Fruit fly (Drosophila melanogaster) whole organism, prepupa: ENCODE data around the gene Spn.

Experiments
- Blimp-1 ChIP-seq: fragments of 200-800 bp; sonication (Bioruptor generic); optimal IDR thresholded peaks from 3 replicates; lab custom pipeline; 2017; ENCODE audit warnings: missing biosample characterization, missing genetic modification characterization, mild to moderate bottlenecking, moderate library complexity, missing genetic modification reagents
- CG10631 ChIP-seq: fragments of 200-800 bp; sonication (Bioruptor generic); optimal IDR thresholded peaks from 2 replicates; lab custom pipeline; 2016; ENCODE audit warnings: missing biosample characterization, missing genetic modification characterization
- CG10669 ChIP-seq: fragments of 200-800 bp; sonication (Bioruptor generic); optimal IDR thresholded peaks from 3 replicates; lab custom pipeline; 2018; ENCODE audit warnings: missing biosample characterization, mild to moderate bottlenecking, missing genetic modification characterization, moderate library complexity
- CG11762 ChIP-seq: fragments of 200-800 bp; sonication (Bioruptor generic); optimal IDR thresholded peaks from 3 replicates; lab custom pipeline; 2016; ENCODE audit warnings: missing biosample characterization, missing genetic modification characterization; ENCODE audit not compliant: insufficient read depth
- CG11902 ChIP-seq: fragments of 200-800 bp; sonication (Bioruptor generic); optimal IDR thresholded peaks from 3 replicates; lab custom pipeline; 2016; ENCODE audit warnings: missing biosample characterization, missing genetic modification characterization
- CG1621 ChIP-seq: fragments of 200-800 bp; sonication (Bioruptor generic); optimal IDR thresholded peaks from 3 replicates; lab custom pipeline; 2018; ENCODE audit warnings: missing biosample characterization, mild to moderate bottlenecking, missing genetic modification characterization
- CG3032 ChIP-seq: fragments of 200-800 bp; optimal IDR thresholded peaks from 2 replicates; lab custom pipeline; 2019; ENCODE audit warnings: missing biosample characterization, mild to moderate bottlenecking, missing genetic modification characterization, moderate library complexity
- CG31627 ChIP-seq: fragments of 200-800 bp; sonication (Bioruptor generic); optimal IDR thresholded peaks from 3 replicates; lab custom pipeline; 2016; ENCODE audit warnings: missing biosample characterization, missing genetic modification characterization
- CG34406 ChIP-seq: fragments of 200-800 bp; sonication (Bioruptor generic); optimal IDR thresholded peaks from 3 replicates; lab custom pipeline; 2016; ENCODE audit warnings: missing biosample characterization, missing genetic modification characterization
- CG3919 ChIP-seq: fragments of 200-800 bp; sonication (Bioruptor generic); optimal IDR thresholded peaks from 3 replicates; lab custom pipeline; 2016; ENCODE audit warnings: missing biosample characterization, missing genetic modification characterization
- CG4318 ChIP-seq: fragments of 200-800 bp; sonication (Bioruptor generic); optimal IDR thresholded peaks from 3 replicates; lab custom pipeline; 2017; ENCODE audit warnings: missing biosample characterization, mild to moderate bottlenecking, missing genetic modification characterization
- CG6163 ChIP-seq: fragments of 200-800 bp; sonication (Bioruptor generic); IDR thresholded peaks from 3 replicates; pipeline ENCODE4 v1.3.6; 2022; ENCODE audit warnings: missing biosample characterization, missing genetic modification characterization
- CG6276 ChIP-seq: fragments of 200-800 bp; sonication (Bioruptor generic); optimal IDR thresholded peaks from 2 replicates; lab custom pipeline; 2017; ENCODE audit warnings: missing biosample characterization, mild to moderate bottlenecking, missing genetic modification characterization
- CG6792 ChIP-seq: fragments of 200-800 bp; sonication (Bioruptor generic); optimal IDR thresholded peaks from 3 replicates; lab custom pipeline; 2016; ENCODE audit warnings: missing biosample characterization, missing genetic modification characterization
- CG6808 ChIP-seq: fragments of 200-800 bp; sonication (Bioruptor generic); optimal IDR thresholded peaks from 3 replicates; lab custom pipeline; 2017; ENCODE audit warnings: missing biosample characterization, missing genetic modification characterization, mild to moderate bottlenecking, moderate library complexity, missing genetic modification reagents
- CG6854 ChIP-seq: fragments of 200-800 bp; sonication (Bioruptor generic); optimal IDR thresholded peaks from 2 replicates; lab custom pipeline; 2017; ENCODE audit warnings: missing biosample characterization, mild to moderate bottlenecking, missing genetic modification characterization
- CG7368 ChIP-seq: fragments of 200-800 bp; sonication (Bioruptor generic); optimal IDR thresholded peaks from 3 replicates; lab custom pipeline; 2016; ENCODE audit warnings: missing biosample characterization, missing genetic modification characterization
- CG8319 ChIP-seq: fragments of 200-800 bp; sonication (Bioruptor generic); optimal IDR thresholded peaks from 3 replicates; lab custom pipeline; 2016; ENCODE audit warnings: missing biosample characterization, missing genetic modification characterization
- CG8632 ChIP-seq: fragments of 200-800 bp; sonication (Bioruptor generic); optimal IDR thresholded peaks from 3 replicates; lab custom pipeline; 2016; ENCODE audit warnings: missing biosample characterization, missing genetic modification characterization
- CG9139 ChIP-seq: fragments of 200-800 bp; sonication (Bioruptor generic); optimal IDR thresholded peaks from 3 replicates; lab custom pipeline; 2017; ENCODE audit warnings: missing biosample characterization, mild to moderate bottlenecking, missing genetic modification characterization
- Eip75B ChIP-seq: fragments of 200-800 bp; sonication (Bioruptor generic); optimal IDR thresholded peaks from 3 replicates; lab custom pipeline; 2016; ENCODE audit warnings: missing biosample characterization, missing genetic modification characterization
- Eip78C ChIP-seq: fragments of 200-800 bp; sonication (Bioruptor generic); peaks from one replicate; lab custom pipeline; 2016; ENCODE audit warnings: missing biosample characterization, missing genetic modification characterization
- Eip93F ChIP-seq: fragments of 200-800 bp; sonication (Bioruptor generic); optimal IDR thresholded peaks from 2 replicates; lab custom pipeline; 2016; ENCODE audit warnings: missing biosample characterization, mild to moderate bottlenecking, missing genetic modification characterization
- Ets21C ChIP-seq: fragments of 200-800 bp; sonication (Bioruptor generic); optimal IDR thresholded peaks from 3 replicates; lab custom pipeline; 2016; ENCODE audit warnings: missing biosample characterization, missing genetic modification characterization
- Ets96B ChIP-seq: fragments of 200-800 bp; optimal IDR thresholded peaks from 2 replicates; lab custom pipeline; 2019; ENCODE audit warnings: missing biosample characterization, mild to moderate bottlenecking, missing genetic modification characterization, moderate library complexity
- Gug ChIP-seq: fragments of 200-800 bp; sonication (Bioruptor generic); IDR thresholded peaks from 2 replicates; pipeline ENCODE4 v1.3.6; 2022; ENCODE audit warnings: missing biosample characterization, missing genetic modification characterization
- Hr38 ChIP-seq: sonication (Bioruptor generic); optimal IDR thresholded peaks from 2 replicates; lab custom pipeline; 2016; ENCODE audit warnings: missing biosample characterization, missing genetic modification characterization
- Hr39 ChIP-seq: fragments of 200-800 bp; sonication (Bioruptor generic); optimal IDR thresholded peaks from 2 replicates; lab custom pipeline; 2016; ENCODE audit warnings: missing biosample characterization, missing genetic modification characterization
- Hr4 ChIP-seq: fragments of 200-800 bp; sonication (Bioruptor generic); optimal IDR thresholded peaks from 3 replicates; lab custom pipeline; 2016; ENCODE audit warnings: missing biosample characterization, missing genetic modification characterization
- Lpt ChIP-seq: fragments of 200-800 bp; sonication (Bioruptor generic); optimal IDR thresholded peaks from 3 replicates; lab custom pipeline; 2016; ENCODE audit warnings: missing biosample characterization, missing genetic modification characterization
- Met ChIP-seq: fragments of 200-800 bp; sonication (Bioruptor generic); optimal IDR thresholded peaks from 3 replicates; lab custom pipeline; 2016; ENCODE audit warnings: missing biosample characterization, missing genetic modification characterization
- OdsH ChIP-seq: fragments of 200-800 bp; sonication (Bioruptor generic); optimal IDR thresholded peaks from 3 replicates; lab custom pipeline; 2016; ENCODE audit warnings: missing biosample characterization, missing genetic modification characterization
- Smox ChIP-seq: fragments of 200-800 bp; sonication (Bioruptor generic); optimal IDR thresholded peaks from 3 replicates; lab custom pipeline; 2016; ENCODE audit warnings: missing biosample characterization, missing genetic modification characterization
- Sox102F ChIP-seq: fragments of 200-800 bp; sonication (Bioruptor generic); optimal IDR thresholded peaks from 2 replicates; lab custom pipeline; 2016; ENCODE audit warnings: missing biosample characterization, mild to moderate bottlenecking, missing genetic modification characterization
- Sox14 ChIP-seq: fragments of 200-800 bp; sonication (Bioruptor generic); optimal IDR thresholded peaks from 3 replicates; lab custom pipeline; 2016; ENCODE audit warnings: missing biosample characterization, missing genetic modification characterization
- Sox15 ChIP-seq: fragments of 200-800 bp; sonication (Bioruptor generic); optimal IDR thresholded peaks from 3 replicates; lab custom pipeline; 2016; ENCODE audit warnings: missing biosample characterization, missing genetic modification characterization
- acj6 ChIP-seq: fragments of 200-800 bp; sonication (Bioruptor generic); optimal IDR thresholded peaks from 3 replicates; lab custom pipeline; 2016; ENCODE audit warnings: missing biosample characterization, missing genetic modification characterization
- cyc ChIP-seq: fragments of 200-800 bp; sonication (Bioruptor generic); optimal IDR thresholded peaks from 3 replicates; lab custom pipeline; 2016; ENCODE audit warnings: missing biosample characterization, missing genetic modification characterization
- dac ChIP-seq: fragments of 200-800 bp; sonication (Bioruptor generic); optimal IDR thresholded peaks from 2 replicates; lab custom pipeline; 2017; ENCODE audit warnings: missing biosample characterization, mild to moderate bottlenecking, missing genetic modification characterization
- dsx ChIP-seq: fragments of 200-800 bp; optimal IDR thresholded peaks from 3 replicates; lab custom pipeline; 2019; ENCODE audit warnings: missing biosample characterization, mild to moderate bottlenecking, missing genetic modification characterization, moderate library complexity; ENCODE audit not compliant: poor library complexity, severe bottlenecking
- eg ChIP-seq: fragments of 200-800 bp; sonication (Bioruptor generic); IDR thresholded peaks from 3 replicates; pipeline ENCODE4 v1.3.6; 2022; ENCODE audit warnings: missing biosample characterization, missing genetic modification characterization
- esn ChIP-seq: fragments of 200-800 bp; sonication (Bioruptor generic); optimal IDR thresholded peaks from 2 replicates; lab custom pipeline; 2016; ENCODE audit warnings: missing biosample characterization, mild to moderate bottlenecking, missing genetic modification characterization, moderate library complexity
- fd59A ChIP-seq: fragments of 200-800 bp; sonication (Bioruptor generic); optimal IDR thresholded peaks from 2 replicates; lab custom pipeline; 2017; ENCODE audit warnings: missing biosample characterization, mild to moderate bottlenecking, missing genetic modification characterization, missing genetic modification reagents
- fd85E ChIP-seq: fragments of 200-800 bp; sonication (Bioruptor generic); optimal IDR thresholded peaks from 3 replicates; lab custom pipeline; 2016; ENCODE audit warnings: missing biosample characterization, missing genetic modification characterization
- fkh ChIP-seq: fragments of 200-800 bp; sonication (Bioruptor generic); optimal IDR thresholded peaks from 3 replicates; lab custom pipeline; 2017; ENCODE audit warnings: missing biosample characterization, mild to moderate bottlenecking, missing genetic modification characterization, moderate library complexity
- net ChIP-seq: fragments of 200-800 bp; sonication (Bioruptor generic); optimal IDR thresholded peaks from 3 replicates; lab custom pipeline; 2016; ENCODE audit warnings: missing biosample characterization, missing genetic modification characterization
- pdm3 ChIP-seq: fragments of 200-800 bp; sonication (Bioruptor generic); optimal IDR thresholded peaks from 3 replicates; lab custom pipeline; 2016; ENCODE audit warnings: missing biosample characterization, missing genetic modification characterization
- salr ChIP-seq, 2 experiments: fragments of 200-800 bp; sonication (Bioruptor generic); optimal IDR thresholded peaks; 3 replicates each; lab custom pipeline; 2016 to 2018; ENCODE audit warnings: missing biosample characterization in 2 of 2, missing genetic modification characterization in 2 of 2, mild to moderate bottlenecking in 1 of 2
- spab ChIP-seq: fragments of 200-800 bp; sonication (Bioruptor generic); optimal IDR thresholded peaks from 2 replicates; lab custom pipeline; 2017; ENCODE audit warnings: missing biosample characterization, mild to moderate bottlenecking, missing genetic modification characterization, missing genetic modification reagents
- ss ChIP-seq, 2 experiments: fragments of 200-800 bp; sonication (Bioruptor generic); optimal IDR thresholded peaks; 2 replicates in 1 of 2; 3 replicates in 1 of 2; lab custom pipeline; 2017 to 2018; ENCODE audit warnings: mild to moderate bottlenecking in 2 of 2, missing biosample characterization in 2 of 2, missing genetic modification characterization in 2 of 2, moderate library complexity in 1 of 2
- svp ChIP-seq: fragments of 200-800 bp; sonication (Bioruptor generic); peaks from one replicate; lab custom pipeline; 2016; ENCODE audit warnings: missing biosample characterization, missing genetic modification characterization
- vri ChIP-seq: fragments of 200-800 bp; sonication (Bioruptor generic); optimal IDR thresholded peaks from 3 replicates; lab custom pipeline; 2016; ENCODE audit warnings: missing biosample characterization, mild to moderate bottlenecking, missing genetic modification characterization

The Spn gene

dm6 chr3L:2481470-2481869 lies 72.6 kb downstream of the Spn start:
- TF ChIP-seq svp (GFP tag; lab: Kevin White, UChicago) (peak; percentile 69), CG8319 (GFP tag; lab: Kevin White, UChicago) (peak; percentile 8), dac (GFP tag; lab: Kevin White, UChicago) (no peak), vri (GFP tag; lab: Kevin White, UChicago) (no peak), net (GFP tag; lab: Kevin White, UChicago) (peak; percentile 54), CG1621 (tag; lab: Kevin White, UChicago) (no peak), CG6792 (GFP tag; lab: Kevin White, UChicago) (peak; percentile 18), acj6 (GFP tag; lab: Kevin White, UChicago) (peak; percentile 22), eg (GFP tag; lab: Robert Waterston, UW) (peak; percentile 70), CG3032 (tag; lab: Kevin White, UChicago) (no peak), Sox14 (GFP tag; lab: Kevin White, UChicago) (peak; percentile 25), Smox (GFP tag; lab: Kevin White, UChicago) (peak; percentile 30), CG10631 (GFP tag; lab: Kevin White, UChicago) (peak; percentile 23), CG10669 (GFP tag; lab: Kevin White, UChicago) (peak; percentile 50), Lpt (GFP tag; lab: Kevin White, UChicago) (peak; percentile 54), dsx (GFP tag; lab: Kevin White, UChicago) (no peak), CG31627 (peak; percentile 16), Hr38 (GFP tag; lab: Kevin White, UChicago) (no peak), CG3919 (GFP tag; lab: Kevin White, UChicago) (peak; percentile 65), Blimp-1 (no peak), cyc (GFP tag; lab: Kevin White, UChicago) (peak; percentile 23), CG6854 (no peak), CG11762 (GFP tag; lab: Kevin White, UChicago) (no peak), fd59A (GFP tag; lab: Kevin White, UChicago) (no peak), ss (GFP tag; optimal IDR thresholded peaks at IDR 0.05; lab: Kevin White, UChicago) (peak in 1 of 2 experiments; percentile 34), CG9139 (GFP tag; lab: Kevin White, UChicago) (no peak), Eip93F (GFP tag; lab: Kevin White, UChicago) (no peak), CG6276 (GFP tag; lab: Kevin White, UChicago) (peak; percentile 6), Sox15 (GFP tag; lab: Kevin White, UChicago) (peak; percentile 13), CG7368 (GFP tag; lab: Kevin White, UChicago) (peak; percentile 38), esn (GFP tag; lab: Kevin White, UChicago) (peak; percentile 25), OdsH (peak; percentile 42), CG34406 (GFP tag; lab: Kevin White, UChicago) (peak; percentile 12), Hr39 (GFP tag; lab: Kevin White, UChicago) (peak; percentile 20), spab (GFP tag; lab: Kevin White, UChicago) (peak; percentile 20), Ets21C (GFP tag; lab: Kevin White, UChicago) (no peak), CG4318 (GFP tag; lab: Kevin White, UChicago) (peak; percentile 12), Sox102F (no peak), Eip75B (GFP tag; lab: Kevin White, UChicago) (no peak), fd85E (GFP tag; lab: Kevin White, UChicago) (no peak), Ets96B (tag; lab: Kevin White, UChicago) (peak; percentile 42), pdm3 (peak; percentile 54), CG6808 (GFP tag; lab: Kevin White, UChicago) (no peak), Eip78C (GFP tag; lab: Kevin White, UChicago) (peak; percentile 84), CG6163 (GFP tag; lab: Robert Waterston, UW) (peak; percentile 67; the same call in 2 of the 3 replicates), CG8632 (GFP tag; lab: Kevin White, UChicago) (no peak), Gug (peak; percentile 37; the same call in 1 of the 2 replicates), Hr4 (GFP tag; lab: Kevin White, UChicago) (peak; percentile 65), salr (GFP tag; optimal IDR thresholded peaks at IDR 0.05; lab: Kevin White, UChicago) (peak in 1 of 2 experiments; percentile 25), CG11902 (GFP tag; lab: Kevin White, UChicago) (peak; percentile 30), Met (GFP tag; lab: Kevin White, UChicago) (peak; percentile 24), fkh (GFP tag; lab: Kevin White, UChicago) (no peak)
